Worm (Caenorhabditis elegans) whole organism, late embryonic: ENCODE data around the gene F49C12.4.

Experiments
- C08G9.2 ChIP-seq: sonication (generic microtip); optimal IDR thresholded peaks from 2 replicates; lab custom pipeline; 2016; ENCODE audit warnings: mild to moderate bottlenecking, missing genetic modification characterization, moderate library complexity, missing compliant biosample characterization
- C38D4.7 ChIP-seq: fragments of 200-800 bp; sonication (Bioruptor generic); optimal IDR thresholded peaks from 2 replicates; lab custom pipeline; 2018; ENCODE audit warnings: mild to moderate bottlenecking, missing genetic modification characterization, moderate library complexity, missing compliant biosample characterization
- F13H6.1 ChIP-seq: sonication (generic microtip); optimal IDR thresholded peaks from 2 replicates; lab custom pipeline; 2016; ENCODE audit warnings: missing genetic modification characterization, missing compliant biosample characterization
- K02D7.2 ChIP-seq: sonication (generic microtip); optimal IDR thresholded peaks from 2 replicates; lab custom pipeline; 2017; ENCODE audit warnings: mild to moderate bottlenecking, missing genetic modification characterization, missing compliant biosample characterization
- K09A11.1 ChIP-seq: sonication (generic microtip); optimal IDR thresholded peaks from 2 replicates; lab custom pipeline; 2017; ENCODE audit warnings: antibody characterized with exemption, mild to moderate bottlenecking, missing genetic modification characterization, missing compliant biosample characterization; ENCODE audit not compliant: insufficient read depth
- T23F11.4 ChIP-seq: fragments of 200-800 bp; sonication (Bioruptor generic); optimal IDR thresholded peaks from 2 replicates; lab custom pipeline; 2018; ENCODE audit warnings: mild to moderate bottlenecking, missing genetic modification characterization, missing compliant biosample characterization
- Y22D7AL.16 ChIP-seq: sonication (generic microtip); optimal IDR thresholded peaks from 2 replicates; lab custom pipeline; 2016; ENCODE audit warnings: missing genetic modification characterization, missing compliant biosample characterization
- ama-1 ChIP-seq: fragments of 150-350 bp; optimal IDR thresholded peaks from 2 replicates; lab custom pipeline; 2014
- ceh-14 ChIP-seq: sonication (generic microtip); optimal IDR thresholded peaks from 2 replicates; lab custom pipeline; 2016; ENCODE audit warnings: missing genotype, missing genetic modification characterization, missing compliant biosample characterization
- ceh-19 ChIP-seq: fragments of 200-800 bp; sonication (Bioruptor generic); optimal IDR thresholded peaks from 2 replicates; lab custom pipeline; 2018; ENCODE audit warnings: mild to moderate bottlenecking, missing genetic modification characterization, missing compliant biosample characterization
- ceh-2 ChIP-seq: sonication (generic microtip); optimal IDR thresholded peaks from 2 replicates; lab custom pipeline; 2016; ENCODE audit warnings: missing genotype, missing genetic modification characterization, missing compliant biosample characterization
- ceh-24 ChIP-seq: sonication (generic microtip); optimal IDR thresholded peaks from 2 replicates; lab custom pipeline; 2016; ENCODE audit warnings: mild to moderate bottlenecking, missing genetic modification characterization, missing compliant biosample characterization
- ceh-31 ChIP-seq: sonication (generic microtip); optimal IDR thresholded peaks from 2 replicates; lab custom pipeline; 2016; ENCODE audit warnings: missing genetic modification characterization, missing compliant biosample characterization
- ceh-34 ChIP-seq: sonication (generic microtip); optimal IDR thresholded peaks from 2 replicates; lab custom pipeline; 2016; ENCODE audit warnings: mild to moderate bottlenecking, missing genetic modification characterization, missing compliant biosample characterization
- ceh-48 ChIP-seq: sonication (generic microtip); optimal IDR thresholded peaks from 2 replicates; lab custom pipeline; 2016; ENCODE audit warnings: missing genetic modification characterization, inconsistent platforms, missing compliant biosample characterization
- ceh-6 ChIP-seq: fragments of 200-800 bp; sonication (Bioruptor generic); optimal IDR thresholded peaks from 2 replicates; lab custom pipeline; 2018; ENCODE audit warnings: mild to moderate bottlenecking, missing genetic modification characterization, missing compliant biosample characterization
- ceh-9 ChIP-seq: sonication (generic microtip); optimal IDR thresholded peaks from 2 replicates; lab custom pipeline; 2016; ENCODE audit warnings: mild to moderate bottlenecking, missing genetic modification characterization, inconsistent platforms, missing compliant biosample characterization
- elt-4 ChIP-seq: sonication (generic microtip); optimal IDR thresholded peaks from 2 replicates; lab custom pipeline; 2016; ENCODE audit warnings: missing genetic modification characterization, missing compliant biosample characterization
- ets-4 ChIP-seq: sonication (generic microtip); optimal IDR thresholded peaks from 2 replicates; lab custom pipeline; 2016; ENCODE audit warnings: missing genetic modification characterization, missing compliant biosample characterization
- eyg-1 ChIP-seq: sonication (generic microtip); optimal IDR thresholded peaks from 2 replicates; lab custom pipeline; 2016; ENCODE audit warnings: missing genotype, missing genetic modification characterization, missing compliant biosample characterization
- fax-1 ChIP-seq: sonication (generic microtip); optimal IDR thresholded peaks from 2 replicates; lab custom pipeline; 2016; ENCODE audit warnings: missing genotype, missing genetic modification characterization, missing compliant biosample characterization
- hlh-15 ChIP-seq: sonication (generic microtip); optimal IDR thresholded peaks from 2 replicates; lab custom pipeline; 2016; ENCODE audit warnings: missing genetic modification characterization, missing compliant biosample characterization
- hlh-30 ChIP-seq: sonication (generic microtip); optimal IDR thresholded peaks from 2 replicates; lab custom pipeline; 2017; ENCODE audit warnings: antibody characterized with exemption, missing genetic modification characterization, missing compliant biosample characterization; ENCODE audit not compliant: insufficient read depth
- hlh-6 ChIP-seq: sonication (generic microtip); optimal IDR thresholded peaks from 2 replicates; lab custom pipeline; 2016; ENCODE audit warnings: missing genotype, missing genetic modification characterization, missing compliant biosample characterization
- hlh-8 ChIP-seq: sonication (generic microtip); optimal IDR thresholded peaks from 2 replicates; lab custom pipeline; 2016; ENCODE audit warnings: missing genotype, missing genetic modification characterization, missing compliant biosample characterization
- lim-6 ChIP-seq: sonication (generic microtip); optimal IDR thresholded peaks from 2 replicates; lab custom pipeline; 2016; ENCODE audit warnings: missing genetic modification characterization, missing compliant biosample characterization
- lin-11 ChIP-seq: fragments of 200-800 bp; sonication (Bioruptor generic); optimal IDR thresholded peaks from 2 replicates; lab custom pipeline; 2018; ENCODE audit warnings: mild to moderate bottlenecking, missing genetic modification characterization, missing compliant biosample characterization
- nhr-232 ChIP-seq: sonication (generic microtip); optimal IDR thresholded peaks from 2 replicates; lab custom pipeline; 2016; ENCODE audit warnings: missing genetic modification characterization, missing compliant biosample characterization
- odd-2 ChIP-seq: sonication (generic microtip); optimal IDR thresholded peaks from 2 replicates; lab custom pipeline; 2017; ENCODE audit warnings: antibody characterized with exemption, mild to moderate bottlenecking, missing genetic modification characterization, missing compliant biosample characterization
- pag-3 ChIP-seq: sonication (generic microtip); optimal IDR thresholded peaks from 2 replicates; lab custom pipeline; 2016; ENCODE audit warnings: missing compliant biosample characterization, missing genetic modification characterization, borderline replicate concordance
- pat-9 ChIP-seq: fragments of 200-800 bp; sonication (Bioruptor generic); optimal IDR thresholded peaks from 2 replicates; lab custom pipeline; 2018; ENCODE audit warnings: mild to moderate bottlenecking, missing genetic modification characterization, moderate library complexity, missing compliant biosample characterization
- pha-4 ChIP-seq: fragments of 150-350 bp; optimal IDR thresholded peaks from 2 replicates; lab custom pipeline; 2018; ENCODE audit warnings: missing biosample characterization, missing genetic modification reagents, missing genetic modification characterization
- rnt-1 ChIP-seq: sonication (generic microtip); optimal IDR thresholded peaks from 2 replicates; lab custom pipeline; 2016; ENCODE audit warnings: missing genetic modification characterization, missing compliant biosample characterization
- syd-9 ChIP-seq: sonication (generic microtip); optimal IDR thresholded peaks from 2 replicates; lab custom pipeline; 2016; ENCODE audit warnings: mild to moderate bottlenecking, missing genetic modification characterization, moderate library complexity, missing compliant biosample characterization
- ttx-3 ChIP-seq: sonication (generic microtip); optimal IDR thresholded peaks from 2 replicates; lab custom pipeline; 2016; ENCODE audit warnings: missing genetic modification reagents, missing genetic modification characterization, missing compliant biosample characterization
- unc-42 ChIP-seq: sonication (generic microtip); optimal IDR thresholded peaks from 2 replicates; lab custom pipeline; 2016; ENCODE audit warnings: missing genotype, missing genetic modification characterization, missing compliant biosample characterization
- ztf-16 ChIP-seq: sonication (generic microtip); optimal IDR thresholded peaks from 2 replicates; lab custom pipeline; 2017; ENCODE audit warnings: missing genetic modification characterization, missing compliant biosample characterization

F49C12.4 gene

ce11 chrIV:9303994-9304393 lies at the start of gene F49C12.4:
Gene F49C12.4, minus strand, starts transcription at chrIV:9304094.
- TF ChIP-seq odd-2 (tag; lab: Kevin White, UChicago) (no peak), eyg-1 (no peak), ztf-16 (tag; lab: Kevin White, UChicago) (no peak), unc-42 (tag; lab: Kevin White, UChicago) (no peak), ceh-9 (tag; lab: Kevin White, UChicago) (no peak), K09A11.1 (no peak), ceh-14 (no peak), T23F11.4 (GFP tag; lab: Kevin White, UChicago) (no peak), ceh-19 (GFP tag; lab: Kevin White, UChicago) (no peak), ceh-31 (no peak), nhr-232 (tag; lab: Kevin White, UChicago) (no peak), ceh-34 (tag; lab: Kevin White, UChicago) (no peak), syd-9 (tag; lab: Kevin White, UChicago) (no peak)

DNA sequence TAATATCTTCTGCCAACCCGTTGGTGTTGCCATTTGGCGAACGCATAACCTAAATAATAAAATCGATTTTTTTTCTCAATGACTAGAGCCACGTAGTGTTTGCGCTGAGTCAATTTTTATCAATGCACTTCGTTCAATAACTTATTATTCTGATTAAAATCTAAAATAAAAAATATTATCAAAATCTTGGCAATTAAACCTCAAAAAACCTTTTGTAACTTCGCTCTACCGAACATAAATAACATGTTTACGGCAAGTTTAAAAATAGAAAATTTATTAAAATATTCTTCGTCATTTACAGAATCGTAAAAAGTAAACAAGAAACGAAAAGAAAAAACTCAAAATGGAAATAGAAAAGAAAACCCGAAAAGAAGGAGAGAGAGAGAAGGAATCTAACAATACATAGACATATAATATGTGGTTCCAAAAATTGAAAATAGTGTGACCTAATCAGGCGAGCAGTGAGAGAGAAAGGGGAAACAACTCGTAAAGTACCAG lies 39.3 kb upstream of the F49C12.4 start, which contains the start of gene pigc-1:
Gene pigc-1 (minus strand): TSS at position 51 of the 498 bp plus-strand sequence.
- TF ChIP-seq C38D4.7 (no peak), pag-3 (tag; lab: Kevin White, UChicago) (no peak), unc-42 (tag; lab: Kevin White, UChicago) (peak; percentile 8), ceh-31 (no peak)

DNA sequence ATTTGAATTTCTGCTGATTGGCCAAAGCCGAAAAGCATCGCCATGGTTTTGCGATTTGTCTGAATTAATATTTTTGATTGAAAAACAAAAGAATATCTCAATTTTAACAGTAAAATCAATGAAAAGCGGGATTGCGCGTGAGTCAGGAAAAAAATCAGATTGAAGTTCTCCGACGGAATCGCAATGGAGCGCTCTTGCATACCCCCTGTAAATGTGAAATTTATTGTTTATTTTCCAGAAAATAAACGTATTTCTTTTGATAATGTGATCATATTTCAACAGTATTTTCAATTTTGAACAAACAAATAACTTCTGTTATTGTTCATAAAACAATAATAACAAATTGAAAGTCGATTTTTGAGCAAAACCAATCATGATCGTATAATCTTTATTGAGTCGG lies 37.7 kb upstream of the F49C12.4 start, which contains the start of gene vps-26:
Gene vps-26 (minus strand): TSS at position 200 of the 400 bp plus-strand sequence.
- no peak for TF ChIP-seq K09A11.1
- TF ChIP-seq ttx-3, result no peak
- no peak for TF ChIP-seq C08G9.2
- TF ChIP-seq pha-4, result no peak
- TF ChIP-seq ets-4 (tag; lab: Kevin White, UChicago), result no peak
- no peak for TF ChIP-seq ceh-2
- no peak for TF ChIP-seq pat-9 (tag; lab: Kevin White, UChicago)
- TF ChIP-seq hlh-6 (tag; lab: Kevin White, UChicago), result no peak
- TF ChIP-seq lin-11, result no peak
- TF ChIP-seq K02D7.2, result no peak
- TF ChIP-seq fax-1, result no peak
- TF ChIP-seq hlh-15 (tag; lab: Kevin White, UChicago), result no peak
- no peak for TF ChIP-seq ztf-16 (tag; lab: Kevin White, UChicago)
- no peak for TF ChIP-seq C38D4.7
- TF ChIP-seq ceh-14, result no peak
- no peak for TF ChIP-seq Y22D7AL.16

ce11 chrIV:9339205-9339604 lies 35.3 kb upstream of the F49C12.4 start, which contains the start of gene T20D3.6:
Gene T20D3.6, minus strand, starts transcription at chrIV:9339305.
- no peak for TF ChIP-seq ceh-19 (GFP tag; lab: Kevin White, UChicago)
- no peak for TF ChIP-seq K09A11.1
- TF ChIP-seq T23F11.4 (GFP tag; lab: Kevin White, UChicago), result no peak
- no peak for TF ChIP-seq elt-4 (tag; lab: Kevin White, UChicago)
- no peak for TF ChIP-seq Y22D7AL.16
- TF ChIP-seq hlh-8, result no peak
- TF ChIP-seq ceh-6 (GFP tag; lab: Kevin White, UChicago), result no peak
- TF ChIP-seq F13H6.1 (tag; lab: Kevin White, UChicago), result no peak
- TF ChIP-seq hlh-15 (tag; lab: Kevin White, UChicago), result no peak
- no peak for TF ChIP-seq ceh-14
- no peak for TF ChIP-seq ceh-48 (tag; lab: Kevin White, UChicago)
- TF ChIP-seq ama-1 (lab: Kevin White, UChicago), result no peak
- no peak for TF ChIP-seq rnt-1 (tag; lab: Kevin White, UChicago)
- no peak for TF ChIP-seq ceh-24
- TF ChIP-seq lim-6 (tag; lab: Kevin White, UChicago), result no peak
- no peak for TF ChIP-seq hlh-30
- TF ChIP-seq ceh-9 (tag; lab: Kevin White, UChicago), result no peak
- no peak for TF ChIP-seq eyg-1
